Fruit fly (Drosophila melanogaster) whole organism, embryonic: Measurements from ENCODE around the gene Pgd.
A peak's percentile ranks its signal among the peaks of the same experiment; 100 is the strongest.

Experiments used
- BEAF-32 ChIP-seq: fragments of 200-800 bp; sonication (Bioruptor generic); optimal IDR thresholded peaks from 3 replicates; lab custom pipeline; 2017; ENCODE audit warnings: missing biosample characterization, missing genetic modification characterization, mild to moderate bottlenecking, moderate library complexity, missing genetic modification reagents
- CG10543 ChIP-seq: fragments of 200-800 bp; sonication (Bioruptor generic); optimal IDR thresholded peaks from 3 replicates; lab custom pipeline; 2017; ENCODE audit warnings: missing biosample characterization, mild to moderate bottlenecking, missing genetic modification characterization, moderate library complexity
- CG11398 ChIP-seq: fragments of 200-800 bp; sonication (Bioruptor generic); optimal IDR thresholded peaks from 2 replicates; lab custom pipeline; 2016; ENCODE audit warnings: missing biosample characterization, missing genetic modification characterization
- CG11560 ChIP-seq: fragments of 200-800 bp; sonication (Bioruptor generic); IDR thresholded peaks from 3 replicates; pipeline ENCODE4 v1.3.6; 2022; ENCODE audit warnings: missing biosample characterization, missing genetic modification characterization
- CG12071 ChIP-seq: fragments of 200-800 bp; sonication (Bioruptor generic); optimal IDR thresholded peaks from 3 replicates; lab custom pipeline; 2018; ENCODE audit warnings: missing biosample characterization, mild to moderate bottlenecking, missing genetic modification characterization
- CG12659 ChIP-seq: fragments of 200-800 bp; sonication (Bioruptor generic); optimal IDR thresholded peaks from 3 replicates; lab custom pipeline; 2017; ENCODE audit warnings: mild to moderate bottlenecking, missing biosample characterization, missing genetic modification reagents, missing genetic modification characterization
- CG14441 ChIP-seq: fragments of 200-800 bp; sonication (Bioruptor generic); IDR thresholded peaks from 2 replicates; pipeline ENCODE4 v1.3.6; 2022; ENCODE audit warnings: missing biosample characterization, missing genetic modification characterization
- CG1529 ChIP-seq: fragments of 200-800 bp; sonication (Bioruptor generic); optimal IDR thresholded peaks from 3 replicates; lab custom pipeline; 2018; ENCODE audit warnings: missing biosample characterization, missing genetic modification characterization
- CG16779 ChIP-seq: fragments of 200-800 bp; sonication (Bioruptor generic); IDR thresholded peaks from 2 replicates; pipeline ENCODE4 v1.3.6; 2022; ENCODE audit warnings: missing biosample characterization, missing genetic modification characterization
- CG16815 ChIP-seq: fragments of 200-800 bp; sonication (Bioruptor generic); optimal IDR thresholded peaks from 3 replicates; lab custom pipeline; 2017; ENCODE audit warnings: missing biosample characterization, mild to moderate bottlenecking, missing genetic modification characterization
- CG17361 ChIP-seq: fragments of 200-800 bp; sonication (Bioruptor generic); IDR thresholded peaks from 3 replicates; pipeline ENCODE4 v1.3.6; 2022; ENCODE audit warnings: missing biosample characterization, missing genetic modification characterization
- CG17612 ChIP-seq: fragments of 200-800 bp; sonication (Bioruptor generic); IDR thresholded peaks from 2 replicates; pipeline ENCODE4 v1.3.6; 2022; ENCODE audit warnings: missing biosample characterization, missing genetic modification characterization
- CG17802 ChIP-seq: fragments of 200-800 bp; sonication (Bioruptor generic); optimal IDR thresholded peaks from 2 replicates; lab custom pipeline; 2018; ENCODE audit warnings: missing biosample characterization, mild to moderate bottlenecking, missing genetic modification characterization, moderate library complexity
- CG18619 ChIP-seq: fragments of 200-800 bp; sonication (Bioruptor generic); optimal IDR thresholded peaks from 3 replicates; lab custom pipeline; 2017; ENCODE audit warnings: missing biosample characterization, mild to moderate bottlenecking, missing genetic modification characterization
- CG32767 ChIP-seq: fragments of 200-800 bp; sonication (Bioruptor generic); IDR thresholded peaks from 2 replicates; pipeline ENCODE4 v1.3.6; 2022; ENCODE audit warnings: missing biosample characterization, missing genetic modification characterization
- CG34224 ChIP-seq: fragments of 200-800 bp; sonication (Bioruptor generic); IDR thresholded peaks from 3 replicates; pipeline ENCODE4 v1.3.6; 2022; ENCODE audit warnings: missing biosample characterization, missing genetic modification characterization; ENCODE audit not compliant: partially characterized antibody
- CG34422 ChIP-seq: fragments of 200-800 bp; sonication (Bioruptor generic); IDR thresholded peaks from 3 replicates; pipeline ENCODE4 v1.3.6; 2022; ENCODE audit warnings: missing biosample characterization, missing genetic modification characterization
- CG3726 ChIP-seq: fragments of 200-800 bp; sonication (Bioruptor generic); IDR thresholded peaks from 3 replicates; pipeline ENCODE4, ENCODE4 v1.3.6; 2022; ENCODE audit warnings: missing biosample characterization, missing genetic modification characterization
- CG4730 ChIP-seq: fragments of 200-800 bp; sonication (Bioruptor generic); IDR thresholded peaks from 2 replicates; pipeline ENCODE4 v1.3.6; 2022; ENCODE audit warnings: missing biosample characterization, missing genetic modification characterization
- CG6175 ChIP-seq: fragments of 200-800 bp; sonication (Bioruptor generic); IDR thresholded peaks from 3 replicates; pipeline ENCODE4 v1.3.6; 2022; ENCODE audit warnings: missing biosample characterization, missing genetic modification characterization
- CG6813 ChIP-seq: fragments of 200-800 bp; sonication (Bioruptor generic); optimal IDR thresholded peaks from 2 replicates; lab custom pipeline; 2017; ENCODE audit warnings: missing biosample characterization, missing genetic modification characterization, mild to moderate bottlenecking, moderate library complexity, missing genetic modification reagents
- CG7745 ChIP-seq: fragments of 200-800 bp; sonication (Bioruptor generic); optimal IDR thresholded peaks from 2 replicates; lab custom pipeline; 2018; ENCODE audit warnings: missing biosample characterization, mild to moderate bottlenecking, missing genetic modification characterization, moderate library complexity
- CG9876 ChIP-seq: fragments of 200-800 bp; sonication (Bioruptor generic); optimal IDR thresholded peaks from 2 replicates; lab custom pipeline; 2016; ENCODE audit warnings: missing biosample characterization, missing genetic modification characterization
- CG9932 ChIP-seq: fragments of 200-800 bp; sonication (Bioruptor generic); IDR thresholded peaks from 2 replicates; pipeline ENCODE4 v1.3.6; 2022; ENCODE audit warnings: missing biosample characterization, missing genetic modification characterization
- CoRest ChIP-seq: fragments of 200-800 bp; sonication (Bioruptor generic); optimal IDR thresholded peaks from 3 replicates; lab custom pipeline; 2018; ENCODE audit warnings: missing biosample characterization, mild to moderate bottlenecking, missing genetic modification characterization, moderate library complexity
- Fer1 ChIP-seq: fragments of 200-800 bp; sonication (Bioruptor generic); optimal IDR thresholded peaks from 2 replicates; lab custom pipeline; 2017; ENCODE audit warnings: missing biosample characterization, mild to moderate bottlenecking, missing genetic modification characterization
- H15 ChIP-seq: fragments of 200-800 bp; sonication (Bioruptor generic); IDR thresholded peaks from 3 replicates; pipeline ENCODE4 v1.3.6; 2022; ENCODE audit warnings: missing biosample characterization, missing genetic modification characterization
- Kr ChIP-seq: fragments of 200-800 bp; sonication (Bioruptor generic); optimal IDR thresholded peaks from 2 replicates; lab custom pipeline; 2017; ENCODE audit warnings: missing biosample characterization, mild to moderate bottlenecking, missing genetic modification characterization
- Mrtf ChIP-seq: fragments of 200-800 bp; sonication (Bioruptor generic); IDR thresholded peaks from 3 replicates; pipeline ENCODE4 v1.3.6; 2022; ENCODE audit warnings: missing biosample characterization, missing genetic modification characterization
- NFAT ChIP-seq: fragments of 200-800 bp; sonication (Bioruptor generic); IDR thresholded peaks from 2 replicates; pipeline ENCODE4 v1.3.6; 2022; ENCODE audit warnings: missing biosample characterization, missing genetic modification characterization
- TFAM ChIP-seq: fragments of 200-800 bp; sonication (Bioruptor generic); optimal IDR thresholded peaks from 2 replicates; lab custom pipeline; 2017; ENCODE audit warnings: missing biosample characterization, missing genetic modification characterization, inconsistent platforms
- Usf ChIP-seq: fragments of 200-800 bp; sonication (Bioruptor generic); optimal IDR thresholded peaks from 2 replicates; lab custom pipeline; 2017; ENCODE audit warnings: missing genotype, missing biosample characterization, missing genetic modification characterization
- cas ChIP-seq: fragments of 200-800 bp; sonication (Bioruptor generic); IDR thresholded peaks from 2 replicates; pipeline ENCODE4 v1.3.6; 2022; ENCODE audit warnings: missing biosample characterization, missing genetic modification characterization
- chm ChIP-seq: fragments of 200-800 bp; sonication (Bioruptor generic); IDR thresholded peaks from 2 replicates; pipeline ENCODE4 v1.3.6; 2022; ENCODE audit warnings: missing biosample characterization, missing genetic modification characterization
- danr ChIP-seq: fragments of 200-800 bp; sonication (Bioruptor generic); IDR thresholded peaks from 2 replicates; pipeline ENCODE4 v1.3.6; 2022; ENCODE audit warnings: missing biosample characterization, missing genetic modification characterization
- dmrt11E ChIP-seq: fragments of 200-800 bp; sonication (Bioruptor generic); optimal IDR thresholded peaks from 3 replicates; lab custom pipeline; 2018; ENCODE audit warnings: missing biosample characterization, mild to moderate bottlenecking, missing genetic modification characterization, moderate library complexity
- dysf ChIP-seq: fragments of 200-800 bp; sonication (Bioruptor generic); IDR thresholded peaks from 3 replicates; pipeline ENCODE4 v1.3.6; 2022; ENCODE audit warnings: missing biosample characterization, missing genetic modification characterization
- esg ChIP-seq: fragments of 200-800 bp; sonication (Bioruptor generic); conservative IDR thresholded peaks from 2 replicates; pipeline ENCODE4 v1.3.6; 2022; ENCODE audit warnings: missing biosample characterization, missing genetic modification characterization
- fd96Cb ChIP-seq: fragments of 200-800 bp; sonication (Bioruptor generic); optimal IDR thresholded peaks from 2 replicates; lab custom pipeline; 2018; ENCODE audit warnings: missing biosample characterization, mild to moderate bottlenecking, missing genetic modification characterization, moderate library complexity
- gro ChIP-seq: fragments of 200-800 bp; sonication (Bioruptor generic); optimal IDR thresholded peaks from 2 replicates; lab custom pipeline; 2016; ENCODE audit warnings: missing biosample characterization, missing genetic modification characterization
- gsb ChIP-seq: fragments of 200-800 bp; sonication (Bioruptor generic); IDR thresholded peaks from 2 replicates; pipeline ENCODE4 v1.3.6; 2022; ENCODE audit warnings: missing biosample characterization, missing genetic modification characterization
- ham ChIP-seq: fragments of 200-800 bp; sonication (Bioruptor generic); IDR thresholded peaks from 2 replicates; pipeline ENCODE4 v1.3.6; 2022; ENCODE audit warnings: missing biosample characterization, missing genetic modification characterization
- inv ChIP-seq: fragments of 200-800 bp; sonication (Bioruptor generic); IDR thresholded peaks from 2 replicates; pipeline ENCODE4 v1.3.6; 2022; ENCODE audit warnings: missing biosample characterization, missing genetic modification characterization; ENCODE audit not compliant: partially characterized antibody
- ken ChIP-seq: fragments of 200-800 bp; sonication (Bioruptor generic); IDR thresholded peaks from 3 replicates; pipeline ENCODE4 v1.3.6; 2022; ENCODE audit warnings: missing biosample characterization, missing genetic modification characterization
- nau ChIP-seq: fragments of 200-800 bp; sonication (Bioruptor generic); optimal IDR thresholded peaks from 3 replicates; lab custom pipeline; 2017; ENCODE audit warnings: missing biosample characterization, mild to moderate bottlenecking, missing genetic modification characterization, missing genetic modification reagents
- onecut ChIP-seq: fragments of 200-800 bp; sonication (Bioruptor generic); IDR thresholded peaks from 2 replicates; pipeline ENCODE4 v1.3.6; 2022; ENCODE audit warnings: missing biosample characterization, missing genetic modification characterization
- org-1 ChIP-seq: fragments of 200-800 bp; sonication (Bioruptor generic); optimal IDR thresholded peaks from 2 replicates; lab custom pipeline; 2017; ENCODE audit warnings: missing biosample characterization, missing genetic modification characterization
- tgo ChIP-seq: fragments of 200-800 bp; sonication (Bioruptor generic); IDR thresholded peaks from 3 replicates; pipeline ENCODE4 v1.3.6; 2022; ENCODE audit warnings: missing biosample characterization, missing genetic modification characterization
- tio ChIP-seq: fragments of 200-800 bp; sonication (Bioruptor generic); optimal IDR thresholded peaks from 2 replicates; lab custom pipeline; 2017; ENCODE audit warnings: missing biosample characterization, missing genetic modification characterization, inconsistent platforms

Gene Pgd

DNA sequence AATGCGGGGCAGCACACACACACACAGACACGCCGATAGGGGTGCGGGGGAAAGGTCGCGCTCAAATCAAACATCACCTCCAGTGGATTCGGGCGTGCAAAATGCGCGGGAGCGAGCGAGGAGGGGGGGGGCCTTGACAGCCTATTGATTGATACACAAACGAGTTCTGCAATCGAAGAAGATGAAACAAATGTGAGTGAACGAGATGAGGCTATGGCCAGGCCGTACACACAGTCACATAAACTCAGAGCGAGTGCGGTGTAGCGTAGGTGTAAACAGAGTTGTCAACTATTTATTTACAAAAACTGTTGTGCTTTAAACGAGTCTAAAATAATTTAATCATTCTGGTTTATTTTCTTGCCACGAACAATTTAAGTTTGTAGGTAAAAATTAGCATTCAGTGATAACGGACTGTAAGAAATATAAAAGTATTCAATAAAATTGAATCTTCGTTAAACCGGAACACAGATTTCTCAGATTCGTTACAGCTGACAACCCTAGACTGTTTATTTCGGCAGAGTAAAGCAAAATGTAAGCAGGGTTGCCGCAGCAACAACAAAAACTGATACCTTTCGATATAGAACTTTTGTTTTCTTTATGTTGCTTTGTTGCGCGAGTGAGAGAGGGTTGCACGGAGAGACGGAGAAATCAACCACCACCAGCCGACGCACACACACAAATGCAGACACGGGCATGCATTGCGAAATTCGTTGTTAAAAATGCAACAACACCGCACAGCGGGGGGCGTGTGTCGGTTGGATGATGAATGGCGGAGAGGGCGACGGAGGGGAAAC is 9.8 kb upstream of the Pgd start (continued):
- peak; percentile 95 for TF ChIP-seq Fer1 (GFP tag; lab: Kevin White, UChicago)
- 0 out of 3 replicates have a peak, but pooled peaks have one; percentile 38 for TF ChIP-seq CG6175 (GFP tag; lab: Robert Waterston, UW)
- peak; percentile 66 for TF ChIP-seq CG17802 (tag; lab: Kevin White, UChicago)
- TF ChIP-seq tgo (GFP tag; lab: Robert Waterston, UW), result peak; percentile 87
- peak; percentile 83 for TF ChIP-seq Mrtf (GFP tag; lab: Robert Waterston, UW)
- TF ChIP-seq CG3726 (GFP tag; lab: Robert Waterston, UW), result peak; percentile 61; the same call in 1 of the 3 replicates
- no peak for TF ChIP-seq ham (GFP tag; lab: Robert Waterston, UW)
- peak; percentile 57; the same call in 1 of the 2 replicates for TF ChIP-seq NFAT (GFP tag; lab: Robert Waterston, UW)
- TF ChIP-seq CG9876 (GFP tag; lab: Kevin White, UChicago), result peak; percentile 32
- peak; percentile 96 for TF ChIP-seq CG10543 (GFP tag; lab: Kevin White, UChicago)
- TF ChIP-seq CG12659 (GFP tag; lab: Kevin White, UChicago), result peak; percentile 93
- TF ChIP-seq CG11398, result peak; percentile 75
- TF ChIP-seq onecut (GFP tag; lab: Robert Waterston, UW), result peak; percentile 77
- peak; percentile 88 for TF ChIP-seq nau (GFP tag; lab: Kevin White, UChicago)
- TF ChIP-seq CG11560, result peak; percentile 57; the same call in 1 of the 3 replicates
- no peak for TF ChIP-seq CG16779 (GFP tag; lab: Robert Waterston, UW)
- peak; percentile 28; the same call in 1 of the 2 replicates for TF ChIP-seq CG17612 (GFP tag; lab: Robert Waterston, UW)
- 0 out of 2 replicates have a peak, but pooled peaks have one; percentile 40 for TF ChIP-seq cas
- peak; percentile 42 for TF ChIP-seq CG7745
- peak; percentile 84 for TF ChIP-seq CG12071 (GFP tag; lab: Kevin White, UChicago)
- no peak for TF ChIP-seq TFAM
- peak; percentile 81 for TF ChIP-seq tio
- peak; percentile 6 for TF ChIP-seq BEAF-32 (GFP tag; lab: Kevin White, UChicago)
- peak; percentile 86 for TF ChIP-seq CG18619 (GFP tag; lab: Kevin White, UChicago)
- TF ChIP-seq CG32767 (GFP tag; lab: Robert Waterston, UW), result peak; percentile 86
- TF ChIP-seq Usf (GFP tag; lab: Kevin White, UChicago), result peak; percentile 74
- no peak for TF ChIP-seq CG34224 (GFP tag; lab: Robert Waterston, UW)
- peak; percentile 87 for TF ChIP-seq CG6813 (GFP tag; lab: Kevin White, UChicago)
- peak; percentile 77 for TF ChIP-seq gsb (GFP tag; lab: Robert Waterston, UW)
- peak; percentile 72; the same call in 2 of the 3 replicates for TF ChIP-seq H15 (GFP tag; lab: Robert Waterston, UW)
- TF ChIP-seq inv (GFP tag; lab: Robert Waterston, UW), result no peak
- peak; percentile 88 for TF ChIP-seq dmrt11E
- peak; percentile 66 for TF ChIP-seq CG16815 (GFP tag; lab: Kevin White, UChicago)
- peak; percentile 76 for TF ChIP-seq danr (GFP tag; lab: Robert Waterston, UW)
- TF ChIP-seq CG1529 (GFP tag; lab: Kevin White, UChicago), result peak; percentile 82
- peak; percentile 75 for TF ChIP-seq CG34422
- peak; percentile 90 for TF ChIP-seq CG14441 (GFP tag; lab: Robert Waterston, UW)
- TF ChIP-seq gro, result peak; percentile 69
- TF ChIP-seq esg (GFP tag; lab: Robert Waterston, UW), result peak; percentile 86
- TF ChIP-seq Kr, result peak; percentile 34
- peak; percentile 68 for TF ChIP-seq CG4730 (GFP tag; lab: Robert Waterston, UW)
- peak; percentile 87 for TF ChIP-seq fd96Cb (tag; lab: Kevin White, UChicago)
- TF ChIP-seq CoRest, result peak; percentile 94
- peak; percentile 85 for TF ChIP-seq org-1
- TF ChIP-seq CG17361 (GFP tag; lab: Robert Waterston, UW), result peak; percentile 93
- TF ChIP-seq dysf (GFP tag; lab: Robert Waterston, UW), result peak; percentile 92
- peak; percentile 79 for TF ChIP-seq CG9932 (GFP tag; lab: Robert Waterston, UW)
- TF ChIP-seq ken (GFP tag; lab: Robert Waterston, UW), result peak; percentile 59; the same call in 2 of the 3 replicates
- TF ChIP-seq chm (GFP tag; lab: Robert Waterston, UW), result peak; percentile 67
